Fruit fly (Drosophila melanogaster) whole organism, pupa: Measurements from ENCODE around the gene Naa20B.

ENCODE experiments used
- CG14655 ChIP-seq: fragments of 200-800 bp; sonication (Bioruptor generic); optimal IDR thresholded peaks from 3 replicates; lab custom pipeline; 2017; ENCODE audit warnings: mild to moderate bottlenecking, missing biosample characterization, missing genetic modification reagents, missing genetic modification characterization
- CG15710 ChIP-seq: fragments of 200-800 bp; sonication (Bioruptor generic); optimal IDR thresholded peaks from 2 replicates; lab custom pipeline; 2018; ENCODE audit warnings: missing biosample characterization, mild to moderate bottlenecking, missing genetic modification characterization, moderate library complexity
- EcR ChIP-seq: fragments of 200-800 bp; sonication (Bioruptor generic); optimal IDR thresholded peaks from 3 replicates; lab custom pipeline; 2019; ENCODE audit warnings: missing biosample characterization, missing genetic modification characterization, mild to moderate bottlenecking, moderate library complexity, missing genetic modification reagents

DNA sequence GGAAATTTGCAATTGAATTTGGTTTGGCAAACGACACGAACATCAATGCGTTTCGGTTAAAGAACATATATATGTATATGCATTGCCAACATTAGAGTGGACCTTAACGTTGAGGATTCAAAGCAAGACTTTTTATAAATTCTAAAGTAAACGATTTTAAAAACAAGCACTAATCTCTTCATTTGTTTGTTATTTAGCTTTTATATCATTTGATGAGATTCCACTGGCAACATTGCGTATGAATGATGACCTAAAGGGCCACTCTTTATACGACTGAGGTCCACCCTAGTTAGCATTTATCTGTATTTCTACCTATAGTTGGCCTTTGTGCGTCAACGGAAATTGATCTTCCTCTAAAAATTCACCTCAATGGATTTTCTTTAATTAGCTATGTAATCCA is 1.4 kb downstream of the Naa20B start:
- TF ChIP-seq EcR (GFP tag; lab: Kevin White, UChicago) (no peak), CG15710 (no peak), CG14655 (peak; percentile 67)
